Worm (Caenorhabditis elegans): ENCODE results near the gene try-9.

The try-9 gene

DNA sequence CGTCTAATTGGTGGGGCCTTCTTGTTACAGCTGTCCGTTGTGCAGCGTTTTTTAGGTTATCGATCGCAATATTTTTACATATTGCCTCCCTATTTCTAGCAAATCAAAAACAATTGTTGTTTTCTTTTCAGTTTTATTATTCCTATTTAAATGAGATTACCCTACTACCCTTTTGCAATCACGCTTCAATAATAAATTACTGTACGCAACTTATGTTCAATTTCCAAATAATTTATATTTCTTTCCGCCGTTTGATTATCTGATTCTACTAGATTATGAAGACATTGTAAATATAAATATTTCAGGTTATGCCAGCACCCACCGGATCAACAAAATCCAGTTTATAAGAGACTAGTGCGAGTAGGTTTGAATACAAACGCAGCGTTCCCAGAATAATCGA, 37.3 kb downstream of the try-9 start, which contains the start of gene ZK430.5:
Gene ZK430.5, plus strand, starts transcription at position 301 of the 400 bp plus-strand sequence.
- TF ChIP-seq dao-5 (tag; optimal IDR thresholded peaks at IDR 0.05) (no peak), W03F9.2 (tag; optimal IDR thresholded peaks at IDR 0.05) (no peak), him-1 (tag; optimal IDR thresholded peaks at IDR 0.05) (no peak)

ce11 chrII:4409650-4410049, 41.6 kb downstream of the try-9 start:
- TF ChIP-seq him-1 (tag; optimal IDR thresholded peaks at IDR 0.05) (no peak), W03F9.2 (tag; optimal IDR thresholded peaks at IDR 0.05) (no peak), dao-5 (tag; optimal IDR thresholded peaks at IDR 0.05) (no peak)

- TF ChIP-seq him-1 (tag; optimal IDR thresholded peaks at IDR 0.05) (no peak), W03F9.2 (tag; optimal IDR thresholded peaks at IDR 0.05) (no peak), dao-5 (tag; optimal IDR thresholded peaks at IDR 0.05) (no peak)
Measured at ce11 chrII:4417333-4417732, 49.3 kb downstream of the try-9 start, which contains the start of gene sod-5. Gene sod-5, plus strand, starts transcription at chrII:4417633.

Measured in whole organism, L4/young adult.